Worm (Caenorhabditis elegans) whole organism, midembryonic: ENCODE results near the gene C01G12.7.

Experiments
- T22C8.4 ChIP-seq: fragments of 200-800 bp; sonication (Bioruptor generic); IDR thresholded peaks from 2 replicates; pipeline ENCODE4 v1.3.6; 2022; ENCODE audit warnings: missing genetic modification characterization, missing compliant biosample characterization
- cog-1 ChIP-seq: sonication (generic microtip); optimal IDR thresholded peaks from 2 replicates; lab custom pipeline; 2016; ENCODE audit warnings: missing genetic modification characterization, missing compliant biosample characterization
- flt-1 ChIP-seq: fragments of 200-800 bp; sonication (Bioruptor generic); IDR thresholded peaks from 2 replicates; pipeline ENCODE4 v1.3.6; 2022; ENCODE audit warnings: missing genetic modification characterization, missing compliant biosample characterization
- klf-2 ChIP-seq: fragments of 200-800 bp; sonication (Bioruptor generic); conservative IDR thresholded peaks from 2 replicates; pipeline ENCODE4 v1.3.6; 2022; ENCODE audit warnings: missing genetic modification reagents, missing genetic modification characterization, missing compliant biosample characterization
- med-1 ChIP-seq: sonication (generic microtip); optimal IDR thresholded peaks from 2 replicates; lab custom pipeline; 2017; ENCODE audit warnings: missing genetic modification characterization, mild to moderate bottlenecking, missing compliant biosample characterization, antibody characterized with exemption, missing genetic modification reagents; ENCODE audit not compliant: insufficient read depth
- ref-1 ChIP-seq: fragments of 200-800 bp; sonication (Bioruptor generic); conservative IDR thresholded peaks from 2 replicates; pipeline ENCODE4 v1.3.6; 2022; ENCODE audit warnings: missing genetic modification reagents, missing genetic modification characterization, missing compliant biosample characterization
- tab-1 ChIP-seq: fragments of 200-800 bp; sonication (Bioruptor generic); IDR thresholded peaks from 2 replicates; pipeline ENCODE4 v1.3.6; 2022; ENCODE audit warnings: missing genetic modification characterization, missing compliant biosample characterization
- ztf-23 ChIP-seq: fragments of 200-800 bp; sonication (Bioruptor generic); IDR thresholded peaks from 2 replicates; pipeline ENCODE4 v1.3.6; 2022; ENCODE audit warnings: missing genetic modification reagents, missing genetic modification characterization, missing compliant biosample characterization
- ztf-29 ChIP-seq: fragments of 200-800 bp; sonication (Bioruptor generic); IDR thresholded peaks from 2 replicates; pipeline ENCODE4 v1.3.6; 2022; ENCODE audit warnings: missing genetic modification reagents, missing genetic modification characterization, missing compliant biosample characterization

C01G12.7 gene

ce11 chrII:14591699-14592098 is at the start of gene C01G12.7:
C01G12.7 (minus strand) TSS chrII:14591893.
- TF ChIP-seq tab-1 (GFP tag; lab: Robert Waterston, UW), result no peak
- no peak for TF ChIP-seq flt-1 (GFP tag; lab: Robert Waterston, UW)
- TF ChIP-seq ref-1, result no peak
- no peak for TF ChIP-seq klf-2 (GFP tag; lab: Robert Waterston, UW)
- TF ChIP-seq T22C8.4, result no peak
- no peak for TF ChIP-seq ztf-29 (GFP tag; lab: Robert Waterston, UW)
- no peak for TF ChIP-seq ztf-23
- TF ChIP-seq med-1 (GFP tag; lab: Kevin White, UChicago), result no peak
- TF ChIP-seq cog-1 (tag; lab: Kevin White, UChicago), result no peak

ce11 chrII:14641387-14641786 is 49.7 kb upstream of the C01G12.7 start:
- peak; percentile 47; the same call in 1 of the 2 replicates for TF ChIP-seq flt-1 (GFP tag; lab: Robert Waterston, UW)
- 0 out of 2 replicates have a peak, but pooled peaks have one; percentile 52 for TF ChIP-seq tab-1 (GFP tag; lab: Robert Waterston, UW)

ce11 chrII:14636737-14637136 is 45.0 kb upstream of the C01G12.7 start, which contains the start of gene sre-13:
sre-13 (minus strand) TSS chrII:14636837.
- no peak for TF ChIP-seq flt-1 (GFP tag; lab: Robert Waterston, UW)
- no peak for TF ChIP-seq ref-1
- TF ChIP-seq cog-1 (tag; lab: Kevin White, UChicago), result no peak
- no peak for TF ChIP-seq med-1 (GFP tag; lab: Kevin White, UChicago)

DNA sequence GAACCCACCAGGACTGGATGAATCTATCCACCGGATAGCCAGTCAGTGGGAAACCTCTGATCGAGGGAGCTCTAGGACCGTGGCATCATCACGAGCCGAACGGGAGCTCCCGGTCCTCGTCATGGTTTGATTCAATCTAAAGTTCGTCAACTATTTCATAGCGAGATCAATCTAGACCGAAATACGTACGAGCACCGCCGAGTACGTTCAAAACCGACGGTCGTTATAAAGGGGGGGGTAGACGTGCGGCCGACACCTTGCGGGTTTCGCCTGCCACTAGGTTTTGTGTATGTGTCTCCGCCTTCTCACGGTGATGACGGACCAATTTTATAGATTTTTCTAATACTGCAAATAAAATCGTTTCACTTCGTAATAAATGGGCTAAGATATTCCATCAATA is 44.2 kb upstream of the C01G12.7 start:
- TF ChIP-seq flt-1 (GFP tag; lab: Robert Waterston, UW) (peak; percentile 75), T22C8.4 (0 out of 2 replicates have a peak, but pooled peaks have one; percentile 26), tab-1 (GFP tag; lab: Robert Waterston, UW) (peak; percentile 10; the same call in 1 of the 2 replicates)

DNA sequence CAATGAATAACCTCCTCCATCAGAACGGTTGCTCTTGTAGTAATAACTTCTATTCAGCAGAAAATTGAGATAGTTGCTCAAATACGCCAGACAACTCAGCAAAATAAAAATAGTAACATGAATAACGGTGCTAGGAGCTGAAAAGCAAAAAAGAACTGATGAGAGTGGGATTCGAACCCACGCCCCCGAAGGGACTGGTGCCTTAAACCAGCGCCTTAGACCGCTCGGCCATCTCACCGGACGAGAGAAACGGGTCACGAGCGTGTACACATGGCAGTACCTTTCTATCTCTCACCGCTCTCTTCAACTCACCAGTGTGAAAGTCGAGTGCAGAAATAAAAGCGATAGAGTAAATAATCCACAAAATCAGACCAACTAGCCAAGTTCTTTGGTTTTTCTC is 43.5 kb upstream of the C01G12.7 start:
- TF ChIP-seq klf-2 (GFP tag; lab: Robert Waterston, UW) (peak; percentile 78; the same call in 1 of the 2 replicates), tab-1 (GFP tag; lab: Robert Waterston, UW) (peak; percentile 89), flt-1 (GFP tag; lab: Robert Waterston, UW) (peak; percentile 84), ztf-23 (peak; percentile 82), med-1 (GFP tag; lab: Kevin White, UChicago) (peak; percentile 3), ref-1 (peak; percentile 66), cog-1 (tag; lab: Kevin White, UChicago) (no peak), ztf-29 (GFP tag; lab: Robert Waterston, UW) (peak; percentile 82), T22C8.4 (peak; percentile 84)

DNA sequence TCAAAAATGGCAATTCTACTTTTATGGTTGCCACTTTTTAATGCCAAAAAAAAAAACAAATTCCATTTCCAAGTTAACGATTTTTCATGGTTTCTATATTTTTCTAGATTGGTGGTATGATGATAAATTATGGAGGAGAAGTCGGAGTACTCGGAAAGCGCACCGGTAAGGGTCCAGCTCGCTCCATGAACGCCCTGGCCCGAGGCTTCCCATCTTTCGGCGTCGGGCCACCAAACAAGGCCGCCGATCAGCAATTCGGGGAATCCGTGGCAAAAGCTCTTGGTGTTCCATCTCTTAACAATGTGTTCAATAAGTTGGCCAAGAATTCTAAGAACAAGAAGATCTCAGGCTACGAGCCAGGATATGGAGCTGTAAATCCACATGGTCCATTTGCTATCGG is 42.3 kb upstream of the C01G12.7 start:
- no peak for TF ChIP-seq ztf-23
- TF ChIP-seq klf-2 (GFP tag; lab: Robert Waterston, UW), result no peak

- TF ChIP-seq T22C8.4, result no peak
- TF ChIP-seq flt-1 (GFP tag; lab: Robert Waterston, UW), result no peak
- no peak for TF ChIP-seq med-1 (GFP tag; lab: Kevin White, UChicago)
- no peak for TF ChIP-seq klf-2 (GFP tag; lab: Robert Waterston, UW)
- no peak for TF ChIP-seq ref-1
- no peak for TF ChIP-seq cog-1 (tag; lab: Kevin White, UChicago)
- TF ChIP-seq ztf-29 (GFP tag; lab: Robert Waterston, UW), result no peak
- no peak for TF ChIP-seq ztf-23
- TF ChIP-seq tab-1 (GFP tag; lab: Robert Waterston, UW), result no peak
These were observed 41.1 kb upstream of the C01G12.7 start, which contains the start of gene C38C6.3 for ce11 chrII:14632823-14633222. C38C6.3 (plus strand) TSS chrII:14633123.

DNA sequence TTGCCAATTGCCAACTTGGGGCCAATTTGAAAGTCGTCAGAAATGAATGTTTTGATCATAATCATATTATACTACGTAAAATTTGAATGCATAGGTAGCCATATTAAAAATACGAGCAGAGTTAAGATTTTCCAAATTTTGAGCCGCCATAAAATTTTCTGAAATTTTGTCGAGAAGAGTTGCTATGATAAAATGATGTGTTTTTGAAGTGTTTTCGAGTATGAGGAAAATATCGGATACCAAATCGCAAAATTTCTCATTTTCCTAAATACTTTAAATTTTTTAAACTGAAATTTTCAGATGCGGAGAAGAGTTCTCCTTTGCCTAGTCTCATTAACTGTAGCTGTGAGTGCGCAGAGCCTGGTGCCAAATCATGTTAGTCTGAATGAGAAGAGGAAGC is 35.6 kb upstream of the C01G12.7 start, which contains the start of gene tag-297:
tag-297 (plus strand) TSS at position 301 of the 400 bp plus-strand sequence.
- no peak for TF ChIP-seq ztf-23
- no peak for TF ChIP-seq cog-1 (tag; lab: Kevin White, UChicago)
- no peak for TF ChIP-seq ztf-29 (GFP tag; lab: Robert Waterston, UW)
- no peak for TF ChIP-seq T22C8.4
- no peak for TF ChIP-seq tab-1 (GFP tag; lab: Robert Waterston, UW)
- TF ChIP-seq flt-1 (GFP tag; lab: Robert Waterston, UW), result no peak
- no peak for TF ChIP-seq klf-2 (GFP tag; lab: Robert Waterston, UW)
- TF ChIP-seq ref-1, result no peak
- no peak for TF ChIP-seq med-1 (GFP tag; lab: Kevin White, UChicago)

DNA sequence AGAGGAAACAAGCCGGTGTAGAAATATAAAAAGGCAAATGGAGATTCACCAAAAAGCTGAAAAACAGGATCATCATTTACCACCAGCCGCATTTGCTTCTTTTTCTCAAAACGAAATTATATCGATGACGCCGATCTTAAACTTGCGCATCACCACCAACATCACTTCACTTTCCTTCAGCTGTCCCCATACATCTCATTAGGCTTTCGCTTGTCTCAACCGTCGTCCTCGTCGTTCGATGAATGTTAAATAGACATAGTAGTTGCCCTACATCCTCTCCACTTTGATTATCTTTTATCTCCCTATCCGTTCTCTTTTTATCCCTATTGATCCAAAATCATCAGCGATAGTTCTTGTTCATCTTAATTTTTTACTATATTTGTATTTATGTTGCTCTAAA is 35.2 kb upstream of the C01G12.7 start:
- TF ChIP-seq tab-1 (GFP tag; lab: Robert Waterston, UW) (no peak), cog-1 (tag; lab: Kevin White, UChicago) (no peak), med-1 (GFP tag; lab: Kevin White, UChicago) (no peak), ztf-23 (no peak), ztf-29 (GFP tag; lab: Robert Waterston, UW) (no peak)

- TF ChIP-seq klf-2 (GFP tag; lab: Robert Waterston, UW) (no peak), flt-1 (GFP tag; lab: Robert Waterston, UW) (no peak), tab-1 (GFP tag; lab: Robert Waterston, UW) (no peak), T22C8.4 (no peak), med-1 (GFP tag; lab: Kevin White, UChicago) (no peak), ref-1 (no peak), ztf-23 (no peak)
These were observed 31.1 kb upstream of the C01G12.7 start, which contains the start of gene mltn-10 for ce11 chrII:14622758-14623157. mltn-10 (plus strand) TSS chrII:14623058.

- TF ChIP-seq ztf-29 (GFP tag; lab: Robert Waterston, UW) (no peak), ref-1 (no peak), klf-2 (GFP tag; lab: Robert Waterston, UW) (no peak), cog-1 (tag; lab: Kevin White, UChicago) (no peak), ztf-23 (no peak)
These were observed 29.0 kb upstream of the C01G12.7 start for ce11 chrII:14620730-14621129.
